Worm (Caenorhabditis elegans) whole organism, L3 larva: ENCODE measurements around the gene Y47D3A.14.

ENCODE experiments used
- R02D3.7 ChIP-seq: fragments of 150-350 bp; optimal IDR thresholded peaks from 2 replicates; lab custom pipeline; 2014; ENCODE audit warnings: missing biosample characterization, missing genetic modification characterization
- ZK546.5 ChIP-seq: sonication (generic microtip); optimal IDR thresholded peaks from 2 replicates; lab custom pipeline; 2017; ENCODE audit warnings: missing biosample characterization, missing genetic modification characterization
- aly-2 ChIP-seq: fragments of 150-350 bp; optimal IDR thresholded peaks from 2 replicates; lab custom pipeline; 2014; ENCODE audit warnings: missing biosample characterization, missing genetic modification characterization
- ama-1 ChIP-seq: fragments of 150-350 bp; optimal IDR thresholded peaks from 2 replicates; lab custom pipeline; 2018
- ceh-16 ChIP-seq: sonication (generic microtip); optimal IDR thresholded peaks from 2 replicates; lab custom pipeline; 2017; ENCODE audit warnings: missing biosample characterization, missing genetic modification characterization
- ceh-28 ChIP-seq: fragments of 150-350 bp; optimal IDR thresholded peaks from 2 replicates; lab custom pipeline; 2014; ENCODE audit warnings: missing biosample characterization, missing genetic modification reagents, missing genetic modification characterization
- ceh-82 ChIP-seq: fragments of 150-350 bp; optimal IDR thresholded peaks from 2 replicates; lab custom pipeline; 2014; ENCODE audit warnings: missing biosample characterization, missing genetic modification characterization
- ceh-9 ChIP-seq: sonication (generic microtip); optimal IDR thresholded peaks from 2 replicates; lab custom pipeline; 2018; ENCODE audit warnings: missing biosample characterization, missing genetic modification characterization
- daf-12 ChIP-seq: fragments of 150-350 bp; optimal IDR thresholded peaks from 2 replicates; lab custom pipeline; 2014; ENCODE audit warnings: missing biosample characterization, missing genetic modification reagents, missing genetic modification characterization
- egl-27 ChIP-seq: sonication (generic microtip); optimal IDR thresholded peaks from 4 replicates; lab custom pipeline; 2017; ENCODE audit warnings: missing biosample characterization, missing genetic modification reagents, missing genetic modification characterization
- egl-5 ChIP-seq: fragments of 150-350 bp; optimal IDR thresholded peaks from 2 replicates; lab custom pipeline; 2017; ENCODE audit warnings: missing biosample characterization, missing genetic modification reagents, missing genetic modification characterization, inconsistent platforms
- elt-1 ChIP-seq: fragments of 150-350 bp; optimal IDR thresholded peaks from 2 replicates; lab custom pipeline; 2014; ENCODE audit warnings: missing biosample characterization, missing genetic modification characterization
- elt-2 ChIP-seq: sonication (generic microtip); optimal IDR thresholded peaks from 2 replicates; lab custom pipeline; 2016; ENCODE audit warnings: missing genetic modification reagents, mild to moderate bottlenecking, missing genetic modification characterization, missing compliant biosample characterization
- elt-3 ChIP-seq, 3 experiments: fragments of 150-350 bp in 1 of 3; sonication (generic microtip) in 2 of 3; optimal IDR thresholded peaks; 2 replicates in 2 of 3; 4 replicates in 1 of 3; lab custom pipeline; 2014 to 2017; ENCODE audit warnings: missing biosample characterization in 3 of 3, missing genetic modification characterization in 3 of 3
- eor-1 ChIP-seq, 2 experiments: fragments of 150-350 bp; optimal IDR thresholded peaks; 2 replicates each; lab custom pipeline; 2014 to 2018; ENCODE audit warnings: missing biosample characterization in 2 of 2, missing genetic modification characterization in 2 of 2
- fkh-10 ChIP-seq: sonication (generic microtip); optimal IDR thresholded peaks from 2 replicates; lab custom pipeline; 2017; ENCODE audit warnings: missing biosample characterization, missing genetic modification reagents, missing genetic modification characterization
- fkh-2 ChIP-seq: fragments of 150-350 bp; optimal IDR thresholded peaks from 2 replicates; lab custom pipeline; 2014; ENCODE audit warnings: missing biosample characterization, missing genetic modification reagents, missing genetic modification characterization
- fos-1 ChIP-seq: fragments of 150-350 bp; optimal IDR thresholded peaks from 2 replicates; lab custom pipeline; 2014; ENCODE audit warnings: missing biosample characterization, missing genetic modification characterization
- hmg-11 ChIP-seq: sonication (generic microtip); optimal IDR thresholded peaks from 2 replicates; lab custom pipeline; 2016; ENCODE audit warnings: missing genetic modification characterization, missing compliant biosample characterization
- jun-1 ChIP-seq: fragments of 150-350 bp; optimal IDR thresholded peaks from 2 replicates; lab custom pipeline; 2014; ENCODE audit warnings: missing biosample characterization, missing genetic modification reagents, missing genetic modification characterization
- lin-15B ChIP-seq: fragments of 150-350 bp; optimal IDR thresholded peaks from 2 replicates; lab custom pipeline; 2014; ENCODE audit warnings: missing biosample characterization, missing genetic modification characterization
- lin-39 ChIP-seq: fragments of 150-350 bp; optimal IDR thresholded peaks from 2 replicates; lab custom pipeline; 2018; ENCODE audit warnings: missing biosample characterization, missing genetic modification reagents, missing genetic modification characterization
- lsy-12 ChIP-seq: sonication (generic microtip); optimal IDR thresholded peaks from 2 replicates; lab custom pipeline; 2016; ENCODE audit warnings: mild to moderate bottlenecking, missing genetic modification characterization, missing compliant biosample characterization
- mdl-1 ChIP-seq: fragments of 150-350 bp; optimal IDR thresholded peaks from 2 replicates; lab custom pipeline; 2014; ENCODE audit warnings: missing biosample characterization, missing genetic modification characterization
- mml-1 ChIP-seq: fragments of 150-350 bp; sonication (generic microtip); optimal IDR thresholded peaks from 3 replicates; lab custom pipeline; 2014; ENCODE audit warnings: missing biosample characterization, missing genetic modification characterization
- nfya-1 ChIP-seq: sonication (generic microtip); optimal IDR thresholded peaks from 2 replicates; lab custom pipeline; 2017; ENCODE audit warnings: missing genetic modification characterization, mild to moderate bottlenecking, missing compliant biosample characterization, antibody characterized with exemption, moderate library complexity; ENCODE audit not compliant: insufficient read depth
- nhr-11 ChIP-seq: fragments of 150-350 bp; optimal IDR thresholded peaks from 2 replicates; lab custom pipeline; 2014; ENCODE audit warnings: missing biosample characterization, missing genetic modification characterization
- nhr-12 ChIP-seq: fragments of 150-350 bp; optimal IDR thresholded peaks from 2 replicates; lab custom pipeline; 2014; ENCODE audit warnings: missing biosample characterization, missing genetic modification characterization
- nhr-23 ChIP-seq: fragments of 150-350 bp; optimal IDR thresholded peaks from 2 replicates; lab custom pipeline; 2014; ENCODE audit warnings: missing biosample characterization, missing genetic modification reagents, missing genetic modification characterization
- nhr-237 ChIP-seq: fragments of 150-350 bp; optimal IDR thresholded peaks from 2 replicates; lab custom pipeline; 2014; ENCODE audit warnings: missing biosample characterization, missing genetic modification characterization
- nhr-25 ChIP-seq: sonication (generic microtip); optimal IDR thresholded peaks from 2 replicates; lab custom pipeline; 2017; ENCODE audit warnings: missing biosample characterization, missing genetic modification characterization
- nhr-28 ChIP-seq: fragments of 150-350 bp; optimal IDR thresholded peaks from 2 replicates; lab custom pipeline; 2014; ENCODE audit warnings: missing biosample characterization, missing genetic modification characterization
- nhr-43 ChIP-seq: sonication (generic microtip); optimal IDR thresholded peaks from 2 replicates; lab custom pipeline; 2016; ENCODE audit warnings: mild to moderate bottlenecking, missing genetic modification characterization, missing compliant biosample characterization; ENCODE audit not compliant: poor library complexity, severe bottlenecking
- nhr-67 ChIP-seq: fragments of 150-350 bp; optimal IDR thresholded peaks from 2 replicates; lab custom pipeline; 2014; ENCODE audit warnings: missing biosample characterization, missing genetic modification characterization
- nhr-76 ChIP-seq: fragments of 150-350 bp; sonication (generic microtip); optimal IDR thresholded peaks from 5 replicates; lab custom pipeline; 2014; ENCODE audit warnings: missing biosample characterization, missing genetic modification characterization
- nhr-77 ChIP-seq: fragments of 150-350 bp; optimal IDR thresholded peaks from 2 replicates; lab custom pipeline; 2014; ENCODE audit warnings: missing biosample characterization, missing genetic modification characterization
- pha-4 ChIP-seq: fragments of 150-350 bp; optimal IDR thresholded peaks from 2 replicates; lab custom pipeline; 2014; ENCODE audit warnings: missing biosample characterization, missing genetic modification reagents, missing genetic modification characterization
- pqm-1 ChIP-seq: fragments of 150-350 bp; optimal IDR thresholded peaks from 2 replicates; lab custom pipeline; 2017; ENCODE audit warnings: missing biosample characterization, missing genetic modification characterization, inconsistent platforms
- sea-2 ChIP-seq: fragments of 150-350 bp; sonication (generic microtip); optimal IDR thresholded peaks from 4 replicates; lab custom pipeline; 2014; ENCODE audit warnings: missing biosample characterization, missing genetic modification reagents, missing genetic modification characterization
- skn-1 ChIP-seq: fragments of 150-350 bp; optimal IDR thresholded peaks from 2 replicates; lab custom pipeline; 2014; ENCODE audit warnings: missing biosample characterization, missing genetic modification characterization
- snpc-4 ChIP-seq: fragments of 150-350 bp; optimal IDR thresholded peaks from 2 replicates; lab custom pipeline; 2014; ENCODE audit warnings: missing biosample characterization, missing genetic modification characterization
- tbx-2 ChIP-seq: sonication (generic microtip); optimal IDR thresholded peaks from 2 replicates; lab custom pipeline; 2016; ENCODE audit warnings: mild to moderate bottlenecking, missing genetic modification characterization, missing compliant biosample characterization
- unc-39 ChIP-seq: sonication (generic microtip); optimal IDR thresholded peaks from 4 replicates; lab custom pipeline; 2017; ENCODE audit warnings: missing biosample characterization, missing genetic modification characterization
- unc-62 ChIP-seq: fragments of 150-350 bp; sonication (generic microtip); optimal IDR thresholded peaks from 4 replicates; lab custom pipeline; 2014; ENCODE audit warnings: missing biosample characterization, missing genetic modification reagents, missing genetic modification characterization
- zag-1 ChIP-seq: fragments of 150-350 bp; optimal IDR thresholded peaks from 2 replicates; lab custom pipeline; 2014; ENCODE audit warnings: missing biosample characterization, missing genetic modification characterization
- ztf-11 ChIP-seq: fragments of 150-350 bp; optimal IDR thresholded peaks from 2 replicates; lab custom pipeline; 2014; ENCODE audit warnings: missing biosample characterization, missing genetic modification characterization
- ztf-4 ChIP-seq: fragments of 150-350 bp; optimal IDR thresholded peaks from 2 replicates; lab custom pipeline; 2014; ENCODE audit warnings: missing biosample characterization, missing genetic modification characterization

Y47D3A.14 gene

ce11 chrIII:11206875-11207274 is 29.8 kb downstream of the Y47D3A.14 start:
- TF ChIP-seq hmg-11 (tag; lab: Kevin White, UChicago) = no peak
- TF ChIP-seq aly-2 (tag; lab: Kevin White, UChicago) = no peak
- TF ChIP-seq egl-27 (tag; lab: Kevin White, UChicago) = no peak
- no peak for TF ChIP-seq unc-62 (GFP tag; lab: Kevin White, UChicago)
- TF ChIP-seq ama-1 (lab: Kevin White, UChicago) = no peak
- no peak for TF ChIP-seq ceh-82 (tag; lab: Kevin White, UChicago)
- TF ChIP-seq lin-15B (tag; lab: Kevin White, UChicago) = no peak
- peak; percentile 14 for TF ChIP-seq lin-39 (tag; lab: Kevin White, UChicago)
- TF ChIP-seq nhr-12 = no peak
- TF ChIP-seq ceh-28 (tag; lab: Kevin White, UChicago) = no peak
- TF ChIP-seq R02D3.7 (tag; lab: Kevin White, UChicago) = no peak
- no peak for TF ChIP-seq pqm-1 (tag; lab: Kevin White, UChicago)
- TF ChIP-seq fos-1 = no peak
- no peak for TF ChIP-seq eor-1 (tag; optimal IDR thresholded peaks at IDR 0.05; lab: Kevin White, UChicago)
- TF ChIP-seq ceh-16 (tag; lab: Kevin White, UChicago) = no peak
- TF ChIP-seq egl-5 = peak; percentile 57
- TF ChIP-seq skn-1 (tag; lab: Kevin White, UChicago) = no peak
- TF ChIP-seq, all 47 proteins: peak for 2

- TF ChIP-seq nhr-77 = no peak
- no peak for TF ChIP-seq elt-3 (tag; optimal IDR thresholded peaks at IDR 0.05; lab: Kevin White, UChicago)
- TF ChIP-seq fkh-2 (tag; lab: Kevin White, UChicago) = no peak
- TF ChIP-seq R02D3.7 (tag; lab: Kevin White, UChicago) = no peak
- no peak for TF ChIP-seq nhr-23 (tag; lab: Kevin White, UChicago)
- no peak for TF ChIP-seq egl-5
- no peak for TF ChIP-seq lsy-12 (tag; lab: Kevin White, UChicago)
- no peak for TF ChIP-seq ceh-28 (tag; lab: Kevin White, UChicago)
- TF ChIP-seq daf-12 (tag; lab: Kevin White, UChicago) = no peak
- no peak for TF ChIP-seq mml-1
- TF ChIP-seq ceh-9 (tag; lab: Kevin White, UChicago) = no peak
- no peak for TF ChIP-seq ztf-4 (tag; lab: Kevin White, UChicago)
- no peak for TF ChIP-seq nhr-237 (tag; lab: Kevin White, UChicago)
- TF ChIP-seq sea-2 (GFP tag; lab: Kevin White, UChicago) = no peak
- TF ChIP-seq nhr-67 (tag; lab: Kevin White, UChicago) = no peak
- no peak for TF ChIP-seq nhr-28 (tag; lab: Kevin White, UChicago)
- peak; percentile 15 for TF ChIP-seq lin-15B (tag; lab: Kevin White, UChicago)
- TF ChIP-seq ztf-11 = no peak
- TF ChIP-seq aly-2 (tag; lab: Kevin White, UChicago) = no peak
- no peak for TF ChIP-seq fos-1
- no peak for TF ChIP-seq unc-62 (GFP tag; lab: Kevin White, UChicago)
- no peak for TF ChIP-seq eor-1 (tag; optimal IDR thresholded peaks at IDR 0.05; lab: Kevin White, UChicago)
- peak; percentile 49 for TF ChIP-seq hmg-11 (tag; lab: Kevin White, UChicago)
- peak; percentile 11 for TF ChIP-seq skn-1 (tag; lab: Kevin White, UChicago)
- no peak for TF ChIP-seq nhr-43 (tag; lab: Kevin White, UChicago)
- TF ChIP-seq pqm-1 (tag; lab: Kevin White, UChicago) = no peak
- no peak for TF ChIP-seq pha-4
- TF ChIP-seq tbx-2 (tag; lab: Kevin White, UChicago) = peak; percentile 12
- TF ChIP-seq elt-1 (tag; lab: Kevin White, UChicago) = no peak
- TF ChIP-seq elt-2 (tag; lab: Kevin White, UChicago) = no peak
- peak; percentile 13 for TF ChIP-seq snpc-4 (tag; lab: Kevin White, UChicago)
- no peak for TF ChIP-seq unc-39 (tag; lab: Kevin White, UChicago)
- TF ChIP-seq fkh-10 = peak; percentile 13
- peak; percentile 93 for TF ChIP-seq lin-39 (tag; lab: Kevin White, UChicago)
- no peak for TF ChIP-seq ZK546.5 (tag; lab: Kevin White, UChicago)
- TF ChIP-seq nfya-1 (tag; lab: Kevin White, UChicago) = peak; percentile 83
- TF ChIP-seq ceh-16 (tag; lab: Kevin White, UChicago) = no peak
- TF ChIP-seq egl-27 (tag; lab: Kevin White, UChicago) = no peak
- no peak for TF ChIP-seq nhr-12
- TF ChIP-seq mdl-1 (tag; lab: Kevin White, UChicago) = no peak
- TF ChIP-seq nhr-76 (tag; lab: Kevin White, UChicago) = no peak
- TF ChIP-seq nhr-11 (tag; lab: Kevin White, UChicago) = no peak
- TF ChIP-seq ceh-82 (tag; lab: Kevin White, UChicago) = no peak
- TF ChIP-seq zag-1 (tag; lab: Kevin White, UChicago) = no peak
- TF ChIP-seq nhr-25 = no peak
- no peak for TF ChIP-seq ama-1 (lab: Kevin White, UChicago)
- no peak for TF ChIP-seq jun-1 (tag; lab: Kevin White, UChicago)
Measured at ce11 chrIII:11202992-11203391, 33.7 kb downstream of the Y47D3A.14 start.
